Worm (Caenorhabditis elegans) whole organism, L3 larva: ENCODE data around the gene W03A5.1.

Source experiments
- ZK546.5 ChIP-seq: sonication (generic microtip); optimal IDR thresholded peaks from 2 replicates; lab custom pipeline; 2017; ENCODE audit warnings: missing biosample characterization, missing genetic modification characterization
- aly-2 ChIP-seq: fragments of 150-350 bp; optimal IDR thresholded peaks from 2 replicates; lab custom pipeline; 2014; ENCODE audit warnings: missing biosample characterization, missing genetic modification characterization
- ama-1 ChIP-seq: fragments of 150-350 bp; optimal IDR thresholded peaks from 2 replicates; lab custom pipeline; 2018
- ceh-28 ChIP-seq: fragments of 150-350 bp; optimal IDR thresholded peaks from 2 replicates; lab custom pipeline; 2014; ENCODE audit warnings: missing biosample characterization, missing genetic modification reagents, missing genetic modification characterization
- ceh-82 ChIP-seq: fragments of 150-350 bp; optimal IDR thresholded peaks from 2 replicates; lab custom pipeline; 2014; ENCODE audit warnings: missing biosample characterization, missing genetic modification characterization
- ceh-9 ChIP-seq: sonication (generic microtip); optimal IDR thresholded peaks from 2 replicates; lab custom pipeline; 2018; ENCODE audit warnings: missing biosample characterization, missing genetic modification characterization
- egl-5 ChIP-seq: fragments of 150-350 bp; optimal IDR thresholded peaks from 2 replicates; lab custom pipeline; 2017; ENCODE audit warnings: missing biosample characterization, missing genetic modification reagents, missing genetic modification characterization, inconsistent platforms
- elt-1 ChIP-seq: fragments of 150-350 bp; optimal IDR thresholded peaks from 2 replicates; lab custom pipeline; 2014; ENCODE audit warnings: missing biosample characterization, missing genetic modification characterization
- elt-2 ChIP-seq: sonication (generic microtip); optimal IDR thresholded peaks from 2 replicates; lab custom pipeline; 2016; ENCODE audit warnings: missing genetic modification reagents, mild to moderate bottlenecking, missing genetic modification characterization, missing compliant biosample characterization
- elt-3 ChIP-seq, 3 experiments: fragments of 150-350 bp in 1 of 3; sonication (generic microtip) in 2 of 3; optimal IDR thresholded peaks; 2 replicates in 2 of 3; 4 replicates in 1 of 3; lab custom pipeline; 2014 to 2017; ENCODE audit warnings: missing biosample characterization in 3 of 3, missing genetic modification characterization in 3 of 3
- fkh-10 ChIP-seq: sonication (generic microtip); optimal IDR thresholded peaks from 2 replicates; lab custom pipeline; 2017; ENCODE audit warnings: missing biosample characterization, missing genetic modification reagents, missing genetic modification characterization
- fos-1 ChIP-seq: fragments of 150-350 bp; optimal IDR thresholded peaks from 2 replicates; lab custom pipeline; 2014; ENCODE audit warnings: missing biosample characterization, missing genetic modification characterization
- hmg-11 ChIP-seq: sonication (generic microtip); optimal IDR thresholded peaks from 2 replicates; lab custom pipeline; 2016; ENCODE audit warnings: missing genetic modification characterization, missing compliant biosample characterization
- jun-1 ChIP-seq: fragments of 150-350 bp; optimal IDR thresholded peaks from 2 replicates; lab custom pipeline; 2014; ENCODE audit warnings: missing biosample characterization, missing genetic modification reagents, missing genetic modification characterization
- lin-39 ChIP-seq: fragments of 150-350 bp; optimal IDR thresholded peaks from 2 replicates; lab custom pipeline; 2018; ENCODE audit warnings: missing biosample characterization, missing genetic modification reagents, missing genetic modification characterization
- lsy-12 ChIP-seq: sonication (generic microtip); optimal IDR thresholded peaks from 2 replicates; lab custom pipeline; 2016; ENCODE audit warnings: mild to moderate bottlenecking, missing genetic modification characterization, missing compliant biosample characterization
- mdl-1 ChIP-seq: fragments of 150-350 bp; optimal IDR thresholded peaks from 2 replicates; lab custom pipeline; 2014; ENCODE audit warnings: missing biosample characterization, missing genetic modification characterization
- mml-1 ChIP-seq: fragments of 150-350 bp; sonication (generic microtip); optimal IDR thresholded peaks from 3 replicates; lab custom pipeline; 2014; ENCODE audit warnings: missing biosample characterization, missing genetic modification characterization
- nfya-1 ChIP-seq: sonication (generic microtip); optimal IDR thresholded peaks from 2 replicates; lab custom pipeline; 2017; ENCODE audit warnings: missing genetic modification characterization, mild to moderate bottlenecking, missing compliant biosample characterization, antibody characterized with exemption, moderate library complexity; ENCODE audit not compliant: insufficient read depth
- nhr-11 ChIP-seq: fragments of 150-350 bp; optimal IDR thresholded peaks from 2 replicates; lab custom pipeline; 2014; ENCODE audit warnings: missing biosample characterization, missing genetic modification characterization
- nhr-12 ChIP-seq: fragments of 150-350 bp; optimal IDR thresholded peaks from 2 replicates; lab custom pipeline; 2014; ENCODE audit warnings: missing biosample characterization, missing genetic modification characterization
- nhr-237 ChIP-seq: fragments of 150-350 bp; optimal IDR thresholded peaks from 2 replicates; lab custom pipeline; 2014; ENCODE audit warnings: missing biosample characterization, missing genetic modification characterization
- nhr-25 ChIP-seq: sonication (generic microtip); optimal IDR thresholded peaks from 2 replicates; lab custom pipeline; 2017; ENCODE audit warnings: missing biosample characterization, missing genetic modification characterization
- nhr-43 ChIP-seq: sonication (generic microtip); optimal IDR thresholded peaks from 2 replicates; lab custom pipeline; 2016; ENCODE audit warnings: mild to moderate bottlenecking, missing genetic modification characterization, missing compliant biosample characterization; ENCODE audit not compliant: poor library complexity, severe bottlenecking
- nhr-76 ChIP-seq: fragments of 150-350 bp; sonication (generic microtip); optimal IDR thresholded peaks from 5 replicates; lab custom pipeline; 2014; ENCODE audit warnings: missing biosample characterization, missing genetic modification characterization
- nhr-77 ChIP-seq: fragments of 150-350 bp; optimal IDR thresholded peaks from 2 replicates; lab custom pipeline; 2014; ENCODE audit warnings: missing biosample characterization, missing genetic modification characterization
- pha-4 ChIP-seq: fragments of 150-350 bp; optimal IDR thresholded peaks from 2 replicates; lab custom pipeline; 2014; ENCODE audit warnings: missing biosample characterization, missing genetic modification reagents, missing genetic modification characterization
- pqm-1 ChIP-seq: fragments of 150-350 bp; optimal IDR thresholded peaks from 2 replicates; lab custom pipeline; 2017; ENCODE audit warnings: missing biosample characterization, missing genetic modification characterization, inconsistent platforms
- sea-2 ChIP-seq: fragments of 150-350 bp; sonication (generic microtip); optimal IDR thresholded peaks from 4 replicates; lab custom pipeline; 2014; ENCODE audit warnings: missing biosample characterization, missing genetic modification reagents, missing genetic modification characterization
- skn-1 ChIP-seq: fragments of 150-350 bp; optimal IDR thresholded peaks from 2 replicates; lab custom pipeline; 2014; ENCODE audit warnings: missing biosample characterization, missing genetic modification characterization
- snpc-4 ChIP-seq: fragments of 150-350 bp; optimal IDR thresholded peaks from 2 replicates; lab custom pipeline; 2014; ENCODE audit warnings: missing biosample characterization, missing genetic modification characterization
- tbx-2 ChIP-seq: sonication (generic microtip); optimal IDR thresholded peaks from 2 replicates; lab custom pipeline; 2016; ENCODE audit warnings: mild to moderate bottlenecking, missing genetic modification characterization, missing compliant biosample characterization
- unc-62 ChIP-seq: fragments of 150-350 bp; sonication (generic microtip); optimal IDR thresholded peaks from 4 replicates; lab custom pipeline; 2014; ENCODE audit warnings: missing biosample characterization, missing genetic modification reagents, missing genetic modification characterization

Gene W03A5.1

DNA sequence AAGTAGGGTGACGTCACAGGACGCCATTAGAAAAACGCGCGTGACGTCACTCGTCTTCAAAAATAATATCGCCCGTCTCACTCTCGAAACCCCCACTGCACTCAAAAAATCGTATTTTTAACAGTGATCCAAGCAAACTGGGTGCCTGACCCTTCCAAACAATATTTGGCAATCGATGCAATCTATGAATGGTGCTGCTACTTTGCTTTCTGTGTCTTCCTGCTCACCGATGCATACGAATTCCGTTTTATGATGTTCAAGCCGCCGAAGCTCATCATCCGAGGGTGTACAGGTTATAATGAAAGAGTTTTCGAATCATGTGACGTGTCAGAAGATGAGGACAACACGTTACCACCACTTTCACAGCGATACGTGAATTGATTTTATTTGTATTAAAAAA, at the start of gene W03A5.1:
W03A5.1 (plus strand) TSS at position 301 of the 400 bp plus-strand sequence.
- TF ChIP-seq tbx-2 (tag; lab: Kevin White, UChicago) (no peak), elt-3 (tag; optimal IDR thresholded peaks at IDR 0.05; lab: Kevin White, UChicago) (no peak), nhr-11 (no peak), pqm-1 (tag; lab: Kevin White, UChicago) (no peak), pha-4 (tag; lab: Kevin White, UChicago) (no peak), elt-1 (tag; lab: Kevin White, UChicago) (no peak), nhr-25 (tag; lab: Kevin White, UChicago) (no peak), nhr-76 (tag; lab: Kevin White, UChicago) (no peak), fos-1 (tag; lab: Kevin White, UChicago) (no peak), ZK546.5 (tag; lab: Kevin White, UChicago) (no peak), aly-2 (tag; lab: Kevin White, UChicago) (no peak), mdl-1 (no peak), skn-1 (no peak)
- TF ChIP-seq, all 47 proteins: peak for 0

DNA sequence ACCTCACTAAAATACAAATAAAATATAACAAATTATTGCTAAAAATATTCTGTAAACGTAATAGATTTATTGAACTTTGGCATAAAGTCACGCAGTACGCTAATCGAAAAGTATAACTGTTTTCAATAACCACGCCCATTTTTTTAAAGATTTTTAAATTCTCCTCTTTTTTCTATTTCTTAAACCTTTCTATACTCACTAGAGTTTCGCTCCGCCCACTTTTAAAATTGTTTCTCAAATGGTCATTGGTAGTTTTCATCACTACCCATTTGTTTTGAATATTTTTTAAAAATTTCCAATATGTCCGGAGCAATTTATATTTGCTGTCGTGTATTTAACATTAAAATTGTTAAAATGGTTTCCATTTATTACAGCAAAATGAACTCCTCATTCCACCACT, 45.8 kb upstream of the W03A5.1 start, which contains the start of gene Y32H12A.1:
Y32H12A.1 (plus strand) TSS at position 301 of the 400 bp plus-strand sequence.
- no peak for TF ChIP-seq nhr-12 (tag; lab: Kevin White, UChicago)
- no peak for TF ChIP-seq nhr-77 (tag; lab: Kevin White, UChicago)
- TF ChIP-seq pha-4 (tag; lab: Kevin White, UChicago) = no peak
- TF ChIP-seq fos-1 (tag; lab: Kevin White, UChicago) = no peak
- no peak for TF ChIP-seq skn-1
- TF ChIP-seq unc-62 (GFP tag; lab: Kevin White, UChicago) = no peak
- TF ChIP-seq tbx-2 (tag; lab: Kevin White, UChicago) = no peak
- TF ChIP-seq lsy-12 (tag; lab: Kevin White, UChicago) = no peak
- no peak for TF ChIP-seq nhr-76 (tag; lab: Kevin White, UChicago)
- TF ChIP-seq nhr-25 (tag; lab: Kevin White, UChicago) = no peak
- no peak for TF ChIP-seq nhr-237
- TF ChIP-seq snpc-4 = no peak
- TF ChIP-seq nhr-11 = no peak

DNA sequence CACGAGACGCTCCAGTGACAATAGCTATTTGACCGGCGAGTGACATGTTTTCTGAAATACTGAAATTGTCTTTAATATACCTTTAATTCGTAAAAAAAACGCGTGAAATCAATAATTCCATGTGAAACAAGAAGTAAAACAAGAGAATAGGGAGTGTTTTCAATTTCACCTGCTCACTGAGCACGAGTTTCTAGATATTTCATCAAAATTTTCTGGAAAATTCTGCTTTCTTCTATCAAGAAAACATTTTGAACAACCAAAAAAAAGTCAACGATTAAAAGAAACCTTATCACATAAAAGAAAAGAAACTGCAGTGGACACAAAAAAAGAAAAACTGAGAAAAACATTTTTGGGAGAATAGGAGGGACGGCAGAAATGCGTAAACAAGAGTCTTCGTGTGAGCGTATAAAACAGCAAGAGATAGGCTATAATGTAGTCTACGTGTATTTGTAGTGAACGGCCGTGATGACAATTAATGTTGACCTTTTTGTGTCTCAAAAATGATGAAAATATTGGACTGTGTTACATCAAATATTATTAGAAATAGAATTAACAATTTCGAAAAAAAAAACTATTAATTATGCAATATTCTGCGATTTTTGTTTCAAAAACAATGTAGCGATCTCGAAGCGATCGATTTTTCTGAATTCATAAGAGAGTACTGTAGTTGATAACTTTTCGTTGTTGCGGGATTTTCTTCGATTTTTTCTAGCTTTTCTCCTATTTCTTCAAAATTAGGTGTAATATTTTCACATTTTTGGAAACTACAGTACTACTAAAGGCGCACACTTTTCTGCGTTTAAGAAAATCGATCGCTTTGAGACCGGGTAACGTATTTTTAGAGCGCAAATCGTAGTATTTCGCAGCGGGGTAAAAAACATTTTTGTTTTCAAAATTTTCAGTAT, 39.4 kb upstream of the W03A5.1 start, which contains the start of gene dhs-9:
dhs-9 (minus strand) TSS at position 51 of the 905 bp plus-strand sequence.
- TF ChIP-seq hmg-11 (tag; lab: Kevin White, UChicago) (peak; percentile 1), skn-1 (peak; percentile 86), sea-2 (no peak), egl-5 (tag; lab: Kevin White, UChicago) (peak; percentile 46), nhr-43 (tag; lab: Kevin White, UChicago) (peak; percentile 69), pqm-1 (tag; lab: Kevin White, UChicago) (peak; percentile 54), snpc-4 (peak; percentile 16), elt-2 (tag; lab: Kevin White, UChicago) (peak; percentile 62), pha-4 (tag; lab: Kevin White, UChicago) (peak; percentile 85), tbx-2 (tag; lab: Kevin White, UChicago) (peak; percentile 35), ceh-9 (no peak), nfya-1 (tag; lab: Kevin White, UChicago) (peak; percentile 10), mml-1 (no peak)
- TF ChIP-seq, all 47 proteins: peak for 10

DNA sequence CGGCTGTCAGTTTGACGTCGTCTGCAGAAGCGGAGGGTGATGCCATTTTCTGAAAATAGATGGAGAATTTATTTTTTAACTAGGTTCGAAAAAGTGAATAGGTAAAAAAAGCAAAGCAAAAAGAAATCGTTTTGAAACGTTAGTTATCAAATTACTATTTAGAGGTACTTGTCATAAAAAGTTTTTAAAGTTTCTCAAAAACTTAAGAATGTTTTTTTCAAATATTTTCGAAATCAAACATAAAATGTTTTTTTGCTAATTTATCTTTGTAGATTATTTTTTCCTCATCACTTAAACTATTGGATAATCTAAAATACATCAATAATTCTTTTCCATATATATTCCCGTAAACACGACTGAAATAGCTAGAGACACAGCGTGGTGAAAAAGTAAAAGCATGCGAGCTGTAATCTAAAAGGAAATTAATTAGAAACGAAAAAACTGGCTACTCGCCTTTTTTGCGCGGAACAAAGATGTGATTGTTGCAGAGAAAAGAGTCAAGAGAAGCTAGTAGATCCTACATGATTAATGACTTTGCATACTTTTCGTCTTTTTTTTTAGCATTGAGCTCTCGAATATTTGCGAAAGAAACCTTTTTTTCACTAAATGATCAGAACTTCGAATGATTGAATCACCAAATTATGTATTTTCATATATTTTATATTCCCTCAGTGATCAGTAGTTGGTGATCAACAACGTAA, 36.3 kb upstream of the W03A5.1 start, which contains the start of gene szy-2:
szy-2 (minus strand) TSS at position 51 of the 701 bp plus-strand sequence.
- TF ChIP-seq elt-2 (tag; lab: Kevin White, UChicago) (no peak), ceh-28 (no peak), lin-39 (tag; lab: Kevin White, UChicago) (peak; percentile 64), nfya-1 (tag; lab: Kevin White, UChicago) (no peak)

DNA sequence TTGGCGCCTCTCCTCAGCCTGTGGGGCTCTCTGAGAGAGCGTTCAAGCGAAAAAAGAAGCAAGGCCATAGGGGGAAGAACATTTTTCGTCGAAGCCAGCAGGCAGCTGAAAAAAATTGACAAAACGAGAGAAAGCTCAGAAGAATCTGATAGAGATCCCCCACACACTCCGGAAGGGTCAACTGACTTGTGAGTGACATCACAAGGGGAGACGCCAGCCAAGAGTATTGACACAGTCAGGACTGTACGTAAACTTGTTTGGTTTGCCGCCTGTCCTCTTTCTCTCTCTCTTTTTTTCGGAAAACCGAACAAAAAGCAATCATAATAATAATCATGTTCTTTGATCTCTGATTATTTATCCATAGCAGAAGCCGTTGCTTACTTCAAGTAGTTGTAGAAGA, 34.8 kb upstream of the W03A5.1 start:
- TF ChIP-seq ceh-82 (tag; lab: Kevin White, UChicago) = no peak
- TF ChIP-seq nhr-11 = no peak
- peak; percentile 66 for TF ChIP-seq ama-1 (lab: Kevin White, UChicago)
- TF ChIP-seq sea-2 = no peak
- no peak for TF ChIP-seq ceh-28
- peak; percentile 8 for TF ChIP-seq nhr-43 (tag; lab: Kevin White, UChicago)
- peak; percentile 31 for TF ChIP-seq fkh-10 (GFP tag; lab: Kevin White, UChicago)
- TF ChIP-seq elt-3 (tag; optimal IDR thresholded peaks at IDR 0.05; lab: Kevin White, UChicago) = no peak
- TF ChIP-seq nhr-12 (tag; lab: Kevin White, UChicago) = no peak
- peak; percentile 90 for TF ChIP-seq pha-4 (tag; lab: Kevin White, UChicago)
- no peak for TF ChIP-seq jun-1
